Worm (Caenorhabditis elegans) whole organism, mixed stage, embryonic: Measurements from ENCODE around the gene oac-54.

Source experiments
- M03D4.4 ChIP-seq: sonication (generic microtip); optimal IDR thresholded peaks from 2 replicates; lab custom pipeline; 2017; ENCODE audit warnings: mild to moderate bottlenecking, missing genetic modification characterization, missing compliant biosample characterization
- bed-3 ChIP-seq: fragments of 200-800 bp; sonication (Bioruptor generic); optimal IDR thresholded peaks from 3 replicates; lab custom pipeline; 2018; ENCODE audit warnings: mild to moderate bottlenecking, missing genetic modification characterization, moderate library complexity, missing compliant biosample characterization
- blmp-1 ChIP-seq: fragments of 150-350 bp; optimal IDR thresholded peaks from 2 replicates; lab custom pipeline; 2014; ENCODE audit warnings: missing biosample characterization, missing genetic modification characterization
- ceh-39 ChIP-seq: fragments of 150-350 bp; optimal IDR thresholded peaks from 2 replicates; lab custom pipeline; 2014; ENCODE audit warnings: missing biosample characterization, missing genetic modification characterization
- ceh-43 ChIP-seq: fragments of 200-800 bp; sonication (Bioruptor generic); optimal IDR thresholded peaks from 2 replicates; lab custom pipeline; 2018; ENCODE audit warnings: mild to moderate bottlenecking, missing genetic modification characterization, moderate library complexity, missing compliant biosample characterization
- ceh-83 ChIP-seq: fragments of 200-800 bp; sonication (Bioruptor generic); optimal IDR thresholded peaks from 2 replicates; lab custom pipeline; 2018; ENCODE audit warnings: mild to moderate bottlenecking, missing genetic modification characterization, missing compliant biosample characterization
- ces-1 ChIP-seq: fragments of 150-350 bp; optimal IDR thresholded peaks from 2 replicates; lab custom pipeline; 2014; ENCODE audit warnings: missing biosample characterization, missing genetic modification reagents, missing genetic modification characterization
- cnd-1 ChIP-seq: fragments of 200-800 bp; sonication (Bioruptor generic); optimal IDR thresholded peaks from 2 replicates; lab custom pipeline; 2018; ENCODE audit warnings: mild to moderate bottlenecking, missing genetic modification characterization, missing compliant biosample characterization
- drap-1 ChIP-seq: fragments of 200-800 bp; sonication (Bioruptor generic); optimal IDR thresholded peaks from 3 replicates; lab custom pipeline; 2018; ENCODE audit warnings: mild to moderate bottlenecking, missing genetic modification characterization, missing compliant biosample characterization
- elt-1 ChIP-seq: sonication (generic microtip); optimal IDR thresholded peaks from 2 replicates; lab custom pipeline; 2017; ENCODE audit warnings: missing genetic modification characterization, mild to moderate bottlenecking, missing compliant biosample characterization, antibody characterized with exemption, moderate library complexity, borderline replicate concordance; ENCODE audit not compliant: insufficient read depth
- flh-1 ChIP-seq: fragments of 200-800 bp; sonication (Bioruptor generic); optimal IDR thresholded peaks from 2 replicates; lab custom pipeline; 2018; ENCODE audit warnings: mild to moderate bottlenecking, missing genetic modification characterization, moderate library complexity, missing compliant biosample characterization
- ham-2 ChIP-seq: fragments of 200-800 bp; sonication (Bioruptor generic); optimal IDR thresholded peaks from 2 replicates; lab custom pipeline; 2018; ENCODE audit warnings: mild to moderate bottlenecking, missing genetic modification characterization, missing compliant biosample characterization
- hlh-1 ChIP-seq: fragments of 150-350 bp; optimal IDR thresholded peaks from 2 replicates; lab custom pipeline; 2014; ENCODE audit warnings: missing biosample characterization, missing genetic modification reagents, missing genetic modification characterization
- lin-13 ChIP-seq: fragments of 150-350 bp; optimal IDR thresholded peaks from 2 replicates; lab custom pipeline; 2014; ENCODE audit warnings: missing biosample characterization, missing genetic modification characterization
- lin-32 ChIP-seq: fragments of 200-800 bp; sonication (Bioruptor generic); optimal IDR thresholded peaks from 2 replicates; lab custom pipeline; 2018; ENCODE audit warnings: mild to moderate bottlenecking, missing genetic modification characterization, missing compliant biosample characterization
- lsy-2 ChIP-seq: fragments of 150-350 bp; optimal IDR thresholded peaks from 2 replicates; lab custom pipeline; 2014; ENCODE audit warnings: missing biosample characterization, missing genetic modification characterization
- mab-5 ChIP-seq: fragments of 150-350 bp; optimal IDR thresholded peaks from 2 replicates; lab custom pipeline; 2014; ENCODE audit warnings: missing biosample characterization, missing genetic modification characterization
- mep-1 ChIP-seq: fragments of 150-350 bp; optimal IDR thresholded peaks from 2 replicates; lab custom pipeline; 2017; ENCODE audit warnings: missing biosample characterization, missing genetic modification reagents, missing genetic modification characterization, inconsistent platforms
- mls-2 ChIP-seq: sonication (generic microtip); optimal IDR thresholded peaks from 2 replicates; lab custom pipeline; 2016; ENCODE audit warnings: mild to moderate bottlenecking, missing genetic modification characterization, moderate library complexity, missing compliant biosample characterization
- nhr-12 ChIP-seq: fragments of 150-350 bp; optimal IDR thresholded peaks from 2 replicates; lab custom pipeline; 2014; ENCODE audit warnings: missing biosample characterization, missing genetic modification characterization
- nhr-2 ChIP-seq: fragments of 150-350 bp; optimal IDR thresholded peaks from 2 replicates; lab custom pipeline; 2014; ENCODE audit warnings: missing biosample characterization, missing genetic modification characterization
- nhr-237 ChIP-seq: fragments of 150-350 bp; optimal IDR thresholded peaks from 2 replicates; lab custom pipeline; 2014; ENCODE audit warnings: missing biosample characterization, missing genetic modification characterization
- nhr-76 ChIP-seq: sonication (generic microtip); optimal IDR thresholded peaks from 2 replicates; lab custom pipeline; 2017; ENCODE audit warnings: missing biosample characterization, missing genetic modification characterization
- pha-4 ChIP-seq: fragments of 150-350 bp; optimal IDR thresholded peaks from 2 replicates; lab custom pipeline; 2018; ENCODE audit warnings: missing biosample characterization, missing genetic modification reagents, missing genetic modification characterization
- snpc-4 ChIP-seq: fragments of 150-350 bp; optimal IDR thresholded peaks from 2 replicates; lab custom pipeline; 2014; ENCODE audit warnings: missing biosample characterization, missing genetic modification characterization
- sptf-1 ChIP-seq: sonication (generic microtip); optimal IDR thresholded peaks from 2 replicates; lab custom pipeline; 2017; ENCODE audit warnings: mild to moderate bottlenecking, missing genetic modification characterization, moderate library complexity, missing compliant biosample characterization
- tbx-8 ChIP-seq: fragments of 200-800 bp; sonication (Bioruptor generic); optimal IDR thresholded peaks from 2 replicates; lab custom pipeline; 2018; ENCODE audit warnings: mild to moderate bottlenecking, missing genetic modification characterization, moderate library complexity, missing compliant biosample characterization
- unc-120 ChIP-seq: sonication (generic microtip); optimal IDR thresholded peaks from 2 replicates; lab custom pipeline; 2017; ENCODE audit warnings: missing genetic modification characterization, missing compliant biosample characterization; ENCODE audit not compliant: poor library complexity, severe bottlenecking
- unc-39 ChIP-seq: fragments of 150-350 bp; optimal IDR thresholded peaks from 2 replicates; lab custom pipeline; 2014; ENCODE audit warnings: missing biosample characterization, missing genetic modification characterization
- zip-8 ChIP-seq: fragments of 150-350 bp; optimal IDR thresholded peaks from 2 replicates; lab custom pipeline; 2014; ENCODE audit warnings: missing biosample characterization, missing genetic modification characterization
- ztf-11 ChIP-seq: fragments of 150-350 bp; optimal IDR thresholded peaks from 2 replicates; lab custom pipeline; 2014; ENCODE audit warnings: missing biosample characterization, missing genetic modification characterization

The oac-54 gene

ce11 chrII:9170851-9171250, 12.9 kb downstream of the oac-54 start:
- no peak for TF ChIP-seq ceh-43 (GFP tag; lab: Kevin White, UChicago)
- no peak for TF ChIP-seq ztf-11 (tag; lab: Kevin White, UChicago)
- TF ChIP-seq lsy-2 (tag; lab: Kevin White, UChicago): no peak
- no peak for TF ChIP-seq drap-1 (GFP tag; lab: Kevin White, UChicago)
- no peak for TF ChIP-seq elt-1 (tag; lab: Kevin White, UChicago)
- no peak for TF ChIP-seq hlh-1 (tag; lab: Kevin White, UChicago)
- no peak for TF ChIP-seq lin-32 (GFP tag; lab: Kevin White, UChicago)
- no peak for TF ChIP-seq ceh-39 (tag; lab: Kevin White, UChicago)
- no peak for TF ChIP-seq ces-1 (GFP tag; lab: Kevin White, UChicago)
- no peak for TF ChIP-seq pha-4 (tag; lab: Kevin White, UChicago)
- TF ChIP-seq cnd-1 (tag; lab: Kevin White, UChicago): no peak
- TF ChIP-seq, all 35 proteins: peak for 0

ce11 chrII:9171466-9172187, 13.7 kb downstream of the oac-54 start:
- TF ChIP-seq pha-4 (tag; lab: Kevin White, UChicago) (no peak), ham-2 (no peak), blmp-1 (tag; lab: Kevin White, UChicago) (no peak), bed-3 (GFP tag; lab: Kevin White, UChicago) (no peak), mep-1 (tag; lab: Kevin White, UChicago) (no peak), ceh-83 (no peak), hlh-1 (tag; lab: Kevin White, UChicago) (no peak), snpc-4 (tag; lab: Kevin White, UChicago) (no peak), M03D4.4 (tag; lab: Kevin White, UChicago) (no peak), nhr-237 (tag; lab: Kevin White, UChicago) (no peak), ceh-43 (GFP tag; lab: Kevin White, UChicago) (no peak), lsy-2 (tag; lab: Kevin White, UChicago) (no peak), mls-2 (tag; lab: Kevin White, UChicago) (no peak), nhr-2 (tag; lab: Kevin White, UChicago) (no peak), cnd-1 (tag; lab: Kevin White, UChicago) (no peak), mab-5 (tag; lab: Kevin White, UChicago) (no peak), flh-1 (GFP tag; lab: Kevin White, UChicago) (no peak), sptf-1 (tag; lab: Kevin White, UChicago) (no peak)

- TF ChIP-seq lin-13: no peak
- TF ChIP-seq ztf-11 (tag; lab: Kevin White, UChicago): no peak
- TF ChIP-seq unc-120 (tag; lab: Kevin White, UChicago): no peak
- TF ChIP-seq flh-1 (GFP tag; lab: Kevin White, UChicago): no peak
- no peak for TF ChIP-seq unc-39
- TF ChIP-seq mls-2 (tag; lab: Kevin White, UChicago): no peak
- TF ChIP-seq lsy-2 (tag; lab: Kevin White, UChicago): no peak
- TF ChIP-seq ceh-39 (tag; lab: Kevin White, UChicago): no peak
- TF ChIP-seq ham-2: no peak
- TF ChIP-seq blmp-1 (tag; lab: Kevin White, UChicago): no peak
- TF ChIP-seq nhr-12 (tag; lab: Kevin White, UChicago): no peak
- no peak for TF ChIP-seq lin-32 (GFP tag; lab: Kevin White, UChicago)
Observed at ce11 chrII:9172849-9173248, 14.9 kb downstream of the oac-54 start, which contains the start of gene T23G7.2. T23G7.2 (minus strand) TSS chrII:9172949.

- TF ChIP-seq ham-2: no peak
- no peak for TF ChIP-seq mab-5 (tag; lab: Kevin White, UChicago)
- TF ChIP-seq blmp-1 (tag; lab: Kevin White, UChicago): no peak
- TF ChIP-seq cnd-1 (tag; lab: Kevin White, UChicago): no peak
- TF ChIP-seq nhr-76 (tag; lab: Kevin White, UChicago): no peak
- no peak for TF ChIP-seq unc-120 (tag; lab: Kevin White, UChicago)
- no peak for TF ChIP-seq zip-8 (tag; lab: Kevin White, UChicago)
- no peak for TF ChIP-seq flh-1 (GFP tag; lab: Kevin White, UChicago)
- TF ChIP-seq mep-1 (tag; lab: Kevin White, UChicago): no peak
- no peak for TF ChIP-seq M03D4.4 (tag; lab: Kevin White, UChicago)
- TF ChIP-seq nhr-12 (tag; lab: Kevin White, UChicago): no peak
- no peak for TF ChIP-seq lsy-2 (tag; lab: Kevin White, UChicago)
- no peak for TF ChIP-seq mls-2 (tag; lab: Kevin White, UChicago)
- TF ChIP-seq tbx-8: no peak
Observed at ce11 chrII:9173471-9173870, 15.6 kb downstream of the oac-54 start.
